Worm (Caenorhabditis elegans) whole organism, young adult: Measurements from ENCODE around the gene K06H6.2.

Source experiments
- F49E8.2 ChIP-seq: sonication (generic microtip); optimal IDR thresholded peaks from 3 replicates; lab custom pipeline; 2017; ENCODE audit warnings: missing genetic modification characterization, mild to moderate bottlenecking, missing compliant biosample characterization, antibody characterized with exemption, moderate library complexity; ENCODE audit not compliant: insufficient read depth
- ZK185.1 ChIP-seq: sonication (generic microtip); optimal IDR thresholded peaks from 2 replicates; lab custom pipeline; 2016; ENCODE audit warnings: mild to moderate bottlenecking, missing genetic modification characterization, missing compliant biosample characterization; ENCODE audit not compliant: poor library complexity, severe bottlenecking
- ama-1 ChIP-seq, 3 experiments: fragments of 150-350 bp in 1 of 3; sonication (generic microtip) in 2 of 3; optimal IDR thresholded peaks; 2 replicates each; lab custom pipeline; 2014 to 2018; ENCODE audit warnings: missing biosample characterization in 2 of 3, missing genetic modification characterization in 2 of 3, missing genetic modification reagents in 2 of 3
- die-1 ChIP-seq: sonication (generic microtip); optimal IDR thresholded peaks from 2 replicates; lab custom pipeline; 2016; ENCODE audit warnings: missing genotype, mild to moderate bottlenecking, missing genetic modification characterization, missing compliant biosample characterization
- dpl-1 ChIP-seq: fragments of 150-350 bp; optimal IDR thresholded peaks from 2 replicates; lab custom pipeline; 2014; ENCODE audit warnings: missing biosample characterization, missing genetic modification reagents, missing genetic modification characterization
- egl-18 ChIP-seq: fragments of 200-800 bp; sonication (Bioruptor generic); IDR thresholded peaks from 2 replicates; pipeline ENCODE4 v1.3.6; 2022; ENCODE audit warnings: missing genetic modification reagents, missing genetic modification characterization, missing compliant biosample characterization
- lin-35 ChIP-seq, 3 experiments: fragments of 150-350 bp in 2 of 3; sonication (generic microtip) in 1 of 3; optimal IDR thresholded peaks; 2 replicates each; lab custom pipeline; 2014 to 2018; ENCODE audit warnings: missing biosample characterization in 3 of 3, missing genetic modification characterization in 3 of 3, missing genetic modification reagents in 3 of 3
- madf-10 ChIP-seq: sonication (generic microtip); optimal IDR thresholded peaks from 2 replicates; lab custom pipeline; 2016; ENCODE audit warnings: mild to moderate bottlenecking, missing genetic modification characterization, missing compliant biosample characterization
- pha-4 ChIP-seq: fragments of 150-350 bp; sonication (generic microtip); optimal IDR thresholded peaks from 2 replicates; lab custom pipeline; 2014; ENCODE audit warnings: missing biosample characterization, missing genetic modification reagents, missing genetic modification characterization

- no peak for TF ChIP-seq ama-1 (optimal IDR thresholded peaks at IDR 0.05; lab: Kevin White, UChicago)
- TF ChIP-seq ama-1 (GFP tag; optimal IDR thresholded peaks at IDR 0.05; lab: Kevin White, UChicago), result no peak
- TF ChIP-seq die-1 (tag; lab: Kevin White, UChicago), result no peak
- no peak for TF ChIP-seq lin-35 (GFP tag; optimal IDR thresholded peaks at IDR 0.05; lab: Kevin White, UChicago)
- no peak for TF ChIP-seq F49E8.2
- no peak for TF ChIP-seq pha-4 (tag; lab: Kevin White, UChicago)
- no peak for TF ChIP-seq ZK185.1
- TF ChIP-seq egl-18 (GFP tag; lab: Robert Waterston, UW), result no peak
- TF ChIP-seq dpl-1, result no peak
- no peak for TF ChIP-seq madf-10 (tag; lab: Kevin White, UChicago)
Observed at ce11 chrV:631832-632231, 46.3 kb downstream of the K06H6.2 start.
